Worm (Caenorhabditis elegans): ENCODE results near the gene ins-12.

DNA sequence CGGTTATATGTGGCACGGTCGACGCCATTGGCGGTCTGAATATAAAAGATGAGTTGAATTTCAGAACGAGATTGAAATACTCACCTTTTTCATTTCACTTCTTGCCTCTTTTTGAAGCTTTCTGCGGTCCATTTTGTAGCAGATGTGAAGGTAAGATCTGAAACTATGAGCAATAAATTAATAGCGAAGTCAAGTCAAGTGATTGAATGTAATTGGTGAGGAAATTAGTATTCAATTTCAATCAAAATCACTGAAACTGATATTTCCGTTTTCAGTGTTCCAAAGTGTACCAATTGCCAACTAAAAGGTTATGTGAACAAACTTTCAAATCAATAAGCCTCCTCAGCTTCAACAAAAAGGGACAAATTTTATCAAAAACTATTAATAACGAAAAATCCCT is 12.7 kb upstream of the ins-12 start, which contains the start of gene C17C3.24:
- TF ChIP-seq nfya-1 (tag; optimal IDR thresholded peaks at IDR 0.05), result no peak
- TF ChIP-seq ceh-48 (tag; optimal IDR thresholded peaks at IDR 0.05), result no peak

All from whole organism, late embryonic.